Worm (Caenorhabditis elegans): Measurements from ENCODE around the gene fbxo-11.2.

ce11 chrIII:1008091-1008490 lies 45.0 kb downstream of the fbxo-11.2 start, which contains the start of gene clc-27:
- no peak for TF ChIP-seq nhr-237 (tag; optimal IDR thresholded peaks at IDR 0.05)
- TF ChIP-seq snpc-4 (tag; optimal IDR thresholded peaks at IDR 0.05) = no peak
- no peak for TF ChIP-seq grh-1 (GFP tag; IDR thresholded peaks at IDR 0.05)
- TF ChIP-seq dsc-1 (tag; optimal IDR thresholded peaks at IDR 0.05) = no peak
- no peak for TF ChIP-seq nhr-76 (tag; optimal IDR thresholded peaks at IDR 0.05)
- no peak for TF ChIP-seq aly-2 (tag; optimal IDR thresholded peaks at IDR 0.05)
- no peak for TF ChIP-seq ama-1 (optimal IDR thresholded peaks at IDR 0.05)
- no peak for TF ChIP-seq lsy-2 (tag; optimal IDR thresholded peaks at IDR 0.05)
- no peak for TF ChIP-seq lin-39 (tag; optimal IDR thresholded peaks at IDR 0.05)
- no peak for TF ChIP-seq ceh-63 (GFP tag; optimal IDR thresholded peaks at IDR 0.05)

Measured in whole organism, L1 larva.